Worm (Caenorhabditis elegans) whole organism, L3 larva: Measurements from ENCODE around the gene ZC204.12.

Experiments
- R02D3.7 ChIP-seq: fragments of 150-350 bp; optimal IDR thresholded peaks from 2 replicates; lab custom pipeline; 2014; ENCODE audit warnings: missing biosample characterization, missing genetic modification characterization
- elt-3 ChIP-seq, 3 experiments: fragments of 150-350 bp in 1 of 3; sonication (generic microtip) in 2 of 3; optimal IDR thresholded peaks; 2 replicates in 2 of 3; 4 replicates in 1 of 3; lab custom pipeline; 2014 to 2017; ENCODE audit warnings: missing biosample characterization in 3 of 3, missing genetic modification characterization in 3 of 3
- fkh-10 ChIP-seq: sonication (generic microtip); optimal IDR thresholded peaks from 2 replicates; lab custom pipeline; 2017; ENCODE audit warnings: missing biosample characterization, missing genetic modification reagents, missing genetic modification characterization
- nhr-23 ChIP-seq: fragments of 150-350 bp; optimal IDR thresholded peaks from 2 replicates; lab custom pipeline; 2014; ENCODE audit warnings: missing biosample characterization, missing genetic modification reagents, missing genetic modification characterization

- TF ChIP-seq nhr-23 (tag; lab: Kevin White, UChicago) (no peak), fkh-10 (GFP tag; lab: Kevin White, UChicago) (peak; percentile 44), R02D3.7 (no peak), elt-3 (tag; optimal IDR thresholded peaks at IDR 0.05; lab: Kevin White, UChicago) (no peak)
These were observed 8.3 kb downstream of the ZC204.12 start, which contains the start of gene fbxb-21 for ce11 chrII:1648768-1649167.
